Fruit fly (Drosophila melanogaster) whole organism, prepupa: ENCODE results near the gene btn.

ENCODE experiments used
- CG31627 ChIP-seq: fragments of 200-800 bp; sonication (Bioruptor generic); optimal IDR thresholded peaks from 3 replicates; lab custom pipeline; 2016; ENCODE audit warnings: missing biosample characterization, missing genetic modification characterization
- CG34406 ChIP-seq: fragments of 200-800 bp; sonication (Bioruptor generic); optimal IDR thresholded peaks from 3 replicates; lab custom pipeline; 2016; ENCODE audit warnings: missing biosample characterization, missing genetic modification characterization
- CG3919 ChIP-seq: fragments of 200-800 bp; sonication (Bioruptor generic); optimal IDR thresholded peaks from 3 replicates; lab custom pipeline; 2016; ENCODE audit warnings: missing biosample characterization, missing genetic modification characterization
- CG6276 ChIP-seq: fragments of 200-800 bp; sonication (Bioruptor generic); optimal IDR thresholded peaks from 2 replicates; lab custom pipeline; 2017; ENCODE audit warnings: missing biosample characterization, mild to moderate bottlenecking, missing genetic modification characterization
- Eip93F ChIP-seq: fragments of 200-800 bp; sonication (Bioruptor generic); optimal IDR thresholded peaks from 2 replicates; lab custom pipeline; 2016; ENCODE audit warnings: missing biosample characterization, mild to moderate bottlenecking, missing genetic modification characterization
- Hr38 ChIP-seq: sonication (Bioruptor generic); optimal IDR thresholded peaks from 2 replicates; lab custom pipeline; 2016; ENCODE audit warnings: missing biosample characterization, missing genetic modification characterization
- Met ChIP-seq: fragments of 200-800 bp; sonication (Bioruptor generic); optimal IDR thresholded peaks from 3 replicates; lab custom pipeline; 2016; ENCODE audit warnings: missing biosample characterization, missing genetic modification characterization
- Smox ChIP-seq: fragments of 200-800 bp; sonication (Bioruptor generic); optimal IDR thresholded peaks from 3 replicates; lab custom pipeline; 2016; ENCODE audit warnings: missing biosample characterization, missing genetic modification characterization
- lz ChIP-seq: fragments of 200-800 bp; sonication (Bioruptor generic); optimal IDR thresholded peaks from 3 replicates; lab custom pipeline; 2016; ENCODE audit warnings: missing biosample characterization, missing genetic modification characterization
- vri ChIP-seq: fragments of 200-800 bp; sonication (Bioruptor generic); optimal IDR thresholded peaks from 3 replicates; lab custom pipeline; 2016; ENCODE audit warnings: missing biosample characterization, mild to moderate bottlenecking, missing genetic modification characterization

Gene btn

DNA sequence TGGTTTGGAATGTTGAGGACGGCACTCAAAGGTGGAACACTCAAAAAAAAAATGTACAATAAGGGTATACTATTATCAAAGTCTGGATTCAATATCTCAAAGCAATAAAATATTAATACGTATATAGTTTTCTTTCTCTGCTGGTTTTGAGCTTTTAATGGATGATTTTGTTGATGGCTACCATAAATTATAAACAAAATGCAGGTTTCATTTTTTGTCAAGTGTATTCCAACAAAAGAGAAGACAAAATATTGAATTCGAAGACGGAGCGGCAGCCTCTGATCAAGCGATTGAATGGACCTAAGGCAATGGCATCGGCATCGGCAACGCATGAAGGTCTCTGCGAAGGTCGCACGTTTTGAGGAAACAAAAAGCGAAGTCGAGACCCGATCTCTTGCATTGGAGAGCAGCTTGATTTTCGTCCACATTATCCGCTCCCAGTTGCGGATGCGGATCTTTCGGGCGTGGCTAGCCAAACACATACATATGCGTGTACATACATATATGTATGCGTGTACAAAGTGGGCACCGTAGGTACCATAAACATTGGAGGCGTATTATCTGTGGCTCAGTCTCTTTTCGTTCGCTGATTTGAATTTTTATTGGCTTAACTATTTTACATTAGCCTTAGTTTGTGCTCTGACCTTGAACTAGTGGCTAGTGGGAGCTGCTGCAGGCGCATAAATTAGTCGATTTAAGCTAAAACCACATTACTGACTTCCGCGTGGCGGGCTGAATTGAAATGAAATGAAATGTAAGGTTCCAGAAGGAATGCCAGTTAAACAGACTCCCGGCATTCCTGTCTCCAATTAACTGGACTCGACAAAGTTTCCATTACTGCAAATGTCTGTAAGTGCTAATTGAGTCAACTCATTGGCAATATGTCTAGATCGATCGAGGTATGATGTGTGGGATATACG is 49.7 kb downstream of the btn start (continued):
- TF ChIP-seq CG3919 (peak; percentile 79), vri (GFP tag; lab: Kevin White, UChicago) (peak; percentile 8), CG31627 (peak; percentile 28), Met (GFP tag; lab: Kevin White, UChicago) (peak; percentile 57), CG6276 (GFP tag; lab: Kevin White, UChicago) (no peak), Smox (GFP tag; lab: Kevin White, UChicago) (no peak), Hr38 (GFP tag; lab: Kevin White, UChicago) (no peak), Eip93F (no peak), CG34406 (GFP tag; lab: Kevin White, UChicago) (peak; percentile 72), lz (GFP tag; lab: Kevin White, UChicago) (peak; percentile 32)
